Worm (Caenorhabditis elegans): ENCODE results near the gene ZK1307.8.

ZK1307.8 gene

DNA sequence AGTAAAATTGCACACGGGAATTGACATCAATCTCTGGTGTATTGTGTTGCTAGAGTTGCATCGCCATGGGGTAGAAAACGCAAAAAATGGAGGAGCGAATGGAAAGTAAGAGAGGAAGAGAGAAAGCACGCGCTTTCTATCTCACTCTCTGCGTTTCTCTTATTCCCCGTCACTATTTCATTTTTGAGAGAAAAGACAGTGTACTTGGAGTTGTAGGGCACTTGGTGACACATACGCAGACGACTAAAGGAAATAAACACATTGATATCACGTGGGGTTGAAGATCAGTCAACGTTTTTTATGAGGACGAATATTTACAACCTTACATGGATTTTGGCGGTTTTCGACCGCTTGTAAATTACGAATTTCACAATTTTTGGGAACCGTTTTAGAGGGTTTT is 21.0 kb upstream of the ZK1307.8 start (continued):
- no peak for TF ChIP-seq nhr-111 (GFP tag; optimal IDR thresholded peaks at IDR 0.05)
- TF ChIP-seq egl-27 (tag; optimal IDR thresholded peaks at IDR 0.05), result no peak
- TF ChIP-seq ces-1 (GFP tag; optimal IDR thresholded peaks at IDR 0.05), result no peak

DNA sequence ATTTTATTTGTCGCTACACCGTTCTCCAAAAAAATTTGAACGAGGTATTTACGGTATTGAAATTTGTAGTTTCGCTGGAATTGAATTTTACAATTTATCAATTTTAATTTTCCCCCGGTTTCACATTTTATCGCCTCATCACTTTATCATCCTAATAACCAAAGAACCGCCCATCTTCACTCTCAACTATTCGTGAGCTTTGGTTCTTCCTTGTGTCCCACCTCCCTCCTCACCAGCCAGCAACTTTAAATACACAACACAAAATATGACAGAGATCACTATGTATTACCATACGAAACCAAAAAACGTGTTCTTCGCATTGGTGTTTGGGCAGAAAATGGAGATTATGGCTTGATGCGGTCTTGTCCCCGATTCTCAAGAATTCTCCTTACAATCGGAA is 20.4 kb upstream of the ZK1307.8 start:
- TF ChIP-seq mxl-3 (GFP tag; optimal IDR thresholded peaks at IDR 0.05) (peak; percentile 34), dve-1 (tag; optimal IDR thresholded peaks at IDR 0.05; ENCODE audit: insufficient read depth) (peak; percentile 73), hlh-30 (tag; optimal IDR thresholded peaks at IDR 0.05; ENCODE audit: insufficient read depth) (peak; percentile 24), nhr-11 (tag; optimal IDR thresholded peaks at IDR 0.05) (no peak), jun-1 (tag; optimal IDR thresholded peaks at IDR 0.05) (no peak), lir-3 (tag; optimal IDR thresholded peaks at IDR 0.05) (no peak), dmd-6 (GFP tag; IDR thresholded peaks at IDR 0.05) (peak; percentile 72), Y48G9A.11 (GFP tag; IDR thresholded peaks at IDR 0.05) (no peak), aha-1 (tag) (peak; percentile 58), mes-2 (tag; optimal IDR thresholded peaks at IDR 0.05; ENCODE audit: poor library complexity, severe bottlenecking) (peak; percentile 30), T26A8.4 (GFP tag; IDR thresholded peaks at IDR 0.05) (no peak), ceh-32 (tag; optimal IDR thresholded peaks at IDR 0.05; ENCODE audit: poor library complexity) (no peak), lin-29 (GFP tag; IDR thresholded peaks at IDR 0.05) (no peak), ceh-82 (tag; optimal IDR thresholded peaks at IDR 0.05) (no peak), daf-8 (GFP tag; IDR thresholded peaks at IDR 0.05) (no peak), mdl-1 (tag; optimal IDR thresholded peaks at IDR 0.05) (peak in 1 of 2 experiments; percentile 41), skn-1 (tag; optimal IDR thresholded peaks at IDR 0.05) (no peak), ceh-28 (tag; optimal IDR thresholded peaks at IDR 0.05) (no peak), nhr-28 (tag; optimal IDR thresholded peaks at IDR 0.05) (peak; percentile 82), nhr-77 (tag; optimal IDR thresholded peaks at IDR 0.05) (no peak), lin-1 (GFP tag; IDR thresholded peaks at IDR 0.05) (peak; percentile 31; the same call in 1 of the 2 replicates), nhr-25 (tag; optimal IDR thresholded peaks at IDR 0.05; ENCODE audit: borderline replicate concordance, insufficient read depth) (no peak), hif-1 (tag; optimal IDR thresholded peaks at IDR 0.05) (peak in 1 of 2 experiments; percentile 15), hlh-11 (tag; optimal IDR thresholded peaks at IDR 0.05) (peak; percentile 47), ztf-7 (tag; optimal IDR thresholded peaks at IDR 0.05) (no peak), daf-16 (GFP tag; optimal IDR thresholded peaks at IDR 0.05) (no peak), daf-16 (tag; optimal IDR thresholded peaks at IDR 0.05) (peak; percentile 61), nhr-48 (tag; optimal IDR thresholded peaks at IDR 0.05) (no peak), mep-1 (tag; optimal IDR thresholded peaks at IDR 0.05) (peak; percentile 6), F44E2.7 (GFP tag; IDR thresholded peaks at IDR 0.05) (no peak), mxl-2 (GFP tag; conservative IDR thresholded peaks at IDR 0.05) (no peak), ctbp-1 (GFP tag; IDR thresholded peaks at IDR 0.05) (no peak), tra-1 (GFP tag; IDR thresholded peaks at IDR 0.05) (0 out of 2 replicates have a peak, but pooled peaks have one; percentile 28), unc-62 (GFP tag; optimal IDR thresholded peaks at IDR 0.05 in 1 of 2) (peak in 1 of 2 experiments; percentile 69), unc-62 (tag; optimal IDR thresholded peaks at IDR 0.05) (no peak), D1046.2 (GFP tag; IDR thresholded peaks at IDR 0.05) (no peak), ama-1 (optimal IDR thresholded peaks at IDR 0.05) (no peak)

DNA sequence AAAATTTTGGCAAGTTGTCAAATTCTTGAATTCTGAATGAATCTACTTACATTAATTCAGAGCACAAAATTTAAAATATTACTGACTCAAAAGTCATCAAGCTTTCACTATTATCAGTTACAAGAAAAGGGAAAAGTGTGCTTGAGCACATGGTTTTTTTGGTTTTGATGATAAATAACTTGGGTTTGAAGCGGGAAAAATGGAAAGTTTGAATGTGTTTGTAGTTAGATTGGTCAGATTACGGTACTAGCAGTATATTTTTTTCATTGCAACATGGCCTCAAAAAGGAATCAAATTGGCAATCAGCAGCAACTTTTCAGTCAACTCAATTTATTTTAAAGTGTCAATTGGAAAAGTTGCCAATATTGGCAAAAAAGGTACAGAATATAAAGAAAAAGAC is 19.7 kb upstream of the ZK1307.8 start:
- no peak for TF ChIP-seq rbr-2 (tag; optimal IDR thresholded peaks at IDR 0.05)
- TF ChIP-seq zfp-3 (GFP tag; conservative IDR thresholded peaks at IDR 0.05), result no peak
- no peak for TF ChIP-seq ceh-28 (tag; optimal IDR thresholded peaks at IDR 0.05)
- TF ChIP-seq nhr-41 (GFP tag; IDR thresholded peaks at IDR 0.05), result no peak
- no peak for TF ChIP-seq cey-2 (tag; optimal IDR thresholded peaks at IDR 0.05; ENCODE audit: borderline replicate concordance, insufficient read depth)
- no peak for TF ChIP-seq lir-3 (tag; optimal IDR thresholded peaks at IDR 0.05)
- TF ChIP-seq nhr-237 (tag; optimal IDR thresholded peaks at IDR 0.05), result no peak
- no peak for TF ChIP-seq fkh-10 (GFP tag; optimal IDR thresholded peaks at IDR 0.05)
- TF ChIP-seq php-3 (GFP tag; IDR thresholded peaks at IDR 0.05), result no peak
- TF ChIP-seq nhr-76 (tag; optimal IDR thresholded peaks at IDR 0.05), result no peak
- TF ChIP-seq nhr-28 (tag; optimal IDR thresholded peaks at IDR 0.05), result peak; percentile 40
- no peak for TF ChIP-seq F44E2.7 (GFP tag; IDR thresholded peaks at IDR 0.05)
- TF ChIP-seq daf-8 (GFP tag; IDR thresholded peaks at IDR 0.05), result no peak
- TF ChIP-seq mxl-2 (GFP tag; conservative IDR thresholded peaks at IDR 0.05), result no peak
- TF ChIP-seq lin-15B (tag; optimal IDR thresholded peaks at IDR 0.05), result no peak
- TF ChIP-seq lin-13 (GFP tag; optimal IDR thresholded peaks at IDR 0.05), result no peak
- no peak for TF ChIP-seq aly-2 (tag; optimal IDR thresholded peaks at IDR 0.05)
- TF ChIP-seq tra-1 (GFP tag; IDR thresholded peaks at IDR 0.05), result no peak

Measured in whole organism, L4 larva.